Worm (Caenorhabditis elegans) whole organism, young adult: ENCODE data around the gene dnj-11.

Experiments
- B0035.1 ChIP-seq: sonication (generic microtip); optimal IDR thresholded peaks from 2 replicates; lab custom pipeline; 2016; ENCODE audit warnings: missing genetic modification characterization, mild to moderate bottlenecking, missing compliant biosample characterization, missing genotype, missing genetic modification reagents
- bed-1 ChIP-seq: fragments of 200-800 bp; sonication (Bioruptor generic); IDR thresholded peaks from 2 replicates; pipeline ENCODE4 v1.3.6; 2022; ENCODE audit warnings: missing genetic modification reagents, missing genetic modification characterization, missing compliant biosample characterization
- let-526 ChIP-seq: fragments of 200-800 bp; sonication (Bioruptor generic); IDR thresholded peaks from 2 replicates; pipeline ENCODE4 v1.3.6; 2022; ENCODE audit warnings: missing genetic modification reagents, missing genetic modification characterization, missing compliant biosample characterization
- unc-62 ChIP-seq: fragments of 150-350 bp; optimal IDR thresholded peaks from 2 replicates; lab custom pipeline; 2014; ENCODE audit warnings: missing biosample characterization, missing genetic modification reagents, missing genetic modification characterization
- zim-3 ChIP-seq: sonication (generic microtip); optimal IDR thresholded peaks from 2 replicates; lab custom pipeline; 2017; ENCODE audit warnings: mild to moderate bottlenecking, missing genetic modification characterization, moderate library complexity, missing compliant biosample characterization

DNA sequence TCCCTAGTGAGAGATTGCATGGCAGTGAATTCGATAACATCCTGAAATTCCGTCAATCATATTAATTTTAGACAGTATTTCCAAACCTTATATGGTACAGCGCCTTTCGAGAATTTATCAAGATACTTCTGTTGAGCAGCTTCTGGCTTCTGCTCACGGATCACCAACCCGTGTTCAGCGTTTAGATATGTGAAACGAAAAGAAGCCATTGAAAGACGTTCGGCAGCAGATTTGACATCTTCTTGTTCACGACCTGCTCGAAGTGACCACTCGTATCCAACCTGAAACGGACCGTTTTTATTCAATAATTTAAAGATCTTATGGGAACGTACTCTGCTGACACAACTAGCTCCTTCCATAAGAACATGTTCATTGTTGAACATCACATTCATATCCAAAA, 4.0 kb upstream of the dnj-11 start:
- no peak for TF ChIP-seq B0035.1 (tag; lab: Kevin White, UChicago)
- no peak for TF ChIP-seq bed-1 (GFP tag; lab: Robert Waterston, UW)
- no peak for TF ChIP-seq zim-3
- no peak for TF ChIP-seq unc-62 (GFP tag; lab: Kevin White, UChicago)
- TF ChIP-seq let-526 (GFP tag; lab: Robert Waterston, UW): no peak
